Fruit fly (Drosophila melanogaster): Measurements from ENCODE around the gene CG45413.

CG45413 gene

dm6 chr3L:6981109-6981741, 49.5 kb upstream of the CG45413 start (continued):
- TF ChIP-seq CG2199 (GFP tag; IDR thresholded peaks at IDR 0.05) (0 out of 3 replicates have a peak, but pooled peaks have one; percentile 52), CG4360 (GFP tag; IDR thresholded peaks at IDR 0.05) (peak; percentile 95), Meics (GFP tag; optimal IDR thresholded peaks at IDR 0.05) (no peak), CG8290 (GFP tag; optimal IDR thresholded peaks at IDR 0.05) (no peak), CG8290 (tag; optimal IDR thresholded peaks at IDR 0.05) (no peak), dan (GFP tag; IDR thresholded peaks at IDR 0.05) (no peak), CG15011 (GFP tag; optimal IDR thresholded peaks at IDR 0.05) (no peak), Myb (GFP tag; optimal IDR thresholded peaks at IDR 0.05) (no peak), Max (GFP tag; optimal IDR thresholded peaks at IDR 0.05) (no peak), CG5245 (GFP tag; optimal IDR thresholded peaks at IDR 0.05) (no peak), CG12071 (GFP tag; optimal IDR thresholded peaks at IDR 0.05) (no peak), tgo (GFP tag; IDR thresholded peaks at IDR 0.05) (no peak), chif (GFP tag; optimal IDR thresholded peaks at IDR 0.05) (no peak), CG1832 (GFP tag; optimal IDR thresholded peaks at IDR 0.05) (peak; percentile 71), CG13775 (GFP tag; optimal IDR thresholded peaks at IDR 0.05) (no peak), CG8478 (optimal IDR thresholded peaks at IDR 0.05) (peak; percentile 28), sd (tag; optimal IDR thresholded peaks at IDR 0.05) (peak; percentile 10)

- TF ChIP-seq row (GFP tag; IDR thresholded peaks at IDR 0.05) (0 out of 3 replicates have a peak, but pooled peaks have one; percentile 10), grau (tag; optimal IDR thresholded peaks at IDR 0.05) (peak; percentile 57), sug (tag; optimal IDR thresholded peaks at IDR 0.05) (no peak), Rx (GFP tag; IDR thresholded peaks at IDR 0.05) (no peak), tup (GFP tag; optimal IDR thresholded peaks at IDR 0.05) (no peak), lola (GFP tag; optimal IDR thresholded peaks at IDR 0.05) (peak in 1 of 3 experiments; percentile 14), CG2712 (tag; optimal IDR thresholded peaks at IDR 0.05) (peak; percentile 51), CG31441 (GFP tag; IDR thresholded peaks at IDR 0.05) (peak; percentile 36; the same call in 1 of the 2 replicates), CG2678 (tag; optimal IDR thresholded peaks at IDR 0.05) (peak; percentile 10), CG12155 (GFP tag; optimal IDR thresholded peaks at IDR 0.05) (no peak), CG9876 (GFP tag; optimal IDR thresholded peaks at IDR 0.05) (no peak), CG11504 (tag; optimal IDR thresholded peaks at IDR 0.05) (peak; percentile 33), Awh (GFP tag; IDR thresholded peaks at IDR 0.05) (no peak), Doc2 (GFP tag; IDR thresholded peaks at IDR 0.05) (no peak), CG18262 (tag; optimal IDR thresholded peaks at IDR 0.05) (peak; percentile 55), CG13296 (GFP tag; optimal IDR thresholded peaks at IDR 0.05) (no peak), sens-2 (GFP tag; IDR thresholded peaks at IDR 0.05) (no peak), dmrt99B (tag; optimal IDR thresholded peaks at IDR 0.05) (peak; percentile 6), CG17361 (GFP tag; IDR thresholded peaks at IDR 0.05) (peak; percentile 27; the same call in 1 of the 3 replicates), CG2889 (GFP tag; IDR thresholded peaks at IDR 0.05) (no peak), Sox102F (GFP tag; optimal IDR thresholded peaks at IDR 0.05) (peak; percentile 12), nmo (GFP tag; optimal IDR thresholded peaks at IDR 0.05) (peak; percentile 3), B-H2 (GFP tag; optimal IDR thresholded peaks at IDR 0.05) (no peak), Ssrp (tag; optimal IDR thresholded peaks at IDR 0.05) (peak; percentile 13), sob (GFP tag; IDR thresholded peaks at IDR 0.05) (no peak), Pdp1 (GFP tag; optimal IDR thresholded peaks at IDR 0.05) (no peak), Sox100B (GFP tag; optimal IDR thresholded peaks at IDR 0.05) (peak; percentile 9), CTCF (GFP tag; optimal IDR thresholded peaks at IDR 0.05) (no peak), CG17912 (GFP tag; optimal IDR thresholded peaks at IDR 0.05) (no peak), gem (tag; optimal IDR thresholded peaks at IDR 0.05) (peak; percentile 25), CG7839 (tag; optimal IDR thresholded peaks at IDR 0.05) (peak; percentile 4)
Measured at dm6 chr3L:6980553-6980952, 48.8 kb upstream of the CG45413 start.

Measured in whole organism, embryonic.